Fruit fly (Drosophila melanogaster) whole organism, embryonic: ENCODE data around the gene ghi.
A peak's percentile ranks its signal among the peaks of the same experiment; 100 is the strongest.

Experiments
- Ada2b ChIP-seq: fragments of 200-800 bp; sonication (Bioruptor generic); IDR thresholded peaks from 2 replicates; pipeline ENCODE4 v1.3.6; 2022; ENCODE audit warnings: missing biosample characterization, missing genetic modification characterization
- Aef1 ChIP-seq: fragments of 200-800 bp; sonication (Bioruptor generic); IDR thresholded peaks from 3 replicates; pipeline ENCODE4 v1.3.6; 2022; ENCODE audit warnings: missing biosample characterization, missing genetic modification characterization
- CG10274 ChIP-seq: fragments of 200-800 bp; sonication (Bioruptor generic); optimal IDR thresholded peaks from 3 replicates; lab custom pipeline; 2017; ENCODE audit warnings: missing biosample characterization, mild to moderate bottlenecking, missing genetic modification characterization
- CG12942 ChIP-seq: fragments of 200-800 bp; sonication (Bioruptor generic); optimal IDR thresholded peaks from 3 replicates; lab custom pipeline; 2016; ENCODE audit warnings: missing biosample characterization, missing genetic modification characterization
- CG13424 ChIP-seq: fragments of 200-800 bp; sonication (Bioruptor generic); optimal IDR thresholded peaks from 2 replicates; lab custom pipeline; 2019; ENCODE audit warnings: missing biosample characterization, mild to moderate bottlenecking, missing genetic modification characterization, moderate library complexity
- CG13775 ChIP-seq: fragments of 200-800 bp; sonication (Bioruptor generic); optimal IDR thresholded peaks from 3 replicates; lab custom pipeline; 2017; ENCODE audit warnings: missing biosample characterization, mild to moderate bottlenecking, missing genetic modification characterization
- CG1602 ChIP-seq: fragments of 200-800 bp; sonication (Bioruptor generic); optimal IDR thresholded peaks from 3 replicates; lab custom pipeline; 2016; ENCODE audit warnings: missing biosample characterization, missing genetic modification characterization
- CG16863 ChIP-seq: fragments of 200-800 bp; sonication (Bioruptor generic); optimal IDR thresholded peaks from 3 replicates; lab custom pipeline; 2016; ENCODE audit warnings: missing biosample characterization, missing genetic modification characterization
- CG17359 ChIP-seq: fragments of 200-800 bp; sonication (Bioruptor generic); optimal IDR thresholded peaks from 3 replicates; lab custom pipeline; 2018; ENCODE audit warnings: missing biosample characterization, mild to moderate bottlenecking, missing genetic modification characterization, moderate library complexity
- CG2678 ChIP-seq: fragments of 200-800 bp; sonication (Bioruptor generic); optimal IDR thresholded peaks from 3 replicates; lab custom pipeline; 2019; ENCODE audit warnings: missing biosample characterization, mild to moderate bottlenecking, missing genetic modification characterization, moderate library complexity
- CG33213 ChIP-seq: fragments of 200-800 bp; sonication (Bioruptor generic); optimal IDR thresholded peaks from 3 replicates; lab custom pipeline; 2016; ENCODE audit warnings: missing biosample characterization, missing genetic modification characterization
- CG4360 ChIP-seq: fragments of 200-800 bp; sonication (Bioruptor generic); IDR thresholded peaks from 2 replicates; pipeline ENCODE4 v1.3.6; 2022; ENCODE audit warnings: missing biosample characterization, missing genetic modification characterization
- CG7745 ChIP-seq: fragments of 200-800 bp; sonication (Bioruptor generic); optimal IDR thresholded peaks from 2 replicates; lab custom pipeline; 2018; ENCODE audit warnings: missing biosample characterization, mild to moderate bottlenecking, missing genetic modification characterization, moderate library complexity
- CG7786 ChIP-seq: fragments of 200-800 bp; sonication (Bioruptor generic); optimal IDR thresholded peaks from 2 replicates; lab custom pipeline; 2016; ENCODE audit warnings: missing biosample characterization, missing genetic modification characterization
- CG8924 ChIP-seq: fragments of 200-800 bp; optimal IDR thresholded peaks from 3 replicates; lab custom pipeline; 2019; ENCODE audit warnings: missing biosample characterization, mild to moderate bottlenecking, missing genetic modification characterization, moderate library complexity
- CG9437 ChIP-seq: fragments of 200-800 bp; sonication (Bioruptor generic); optimal IDR thresholded peaks from 2 replicates; lab custom pipeline; 2018; ENCODE audit warnings: missing biosample characterization, mild to moderate bottlenecking, missing genetic modification characterization
- CG9727 ChIP-seq: fragments of 200-800 bp; sonication (Bioruptor generic); optimal IDR thresholded peaks from 3 replicates; lab custom pipeline; 2017; ENCODE audit warnings: missing biosample characterization, mild to moderate bottlenecking, missing genetic modification characterization
- CG9876 ChIP-seq: fragments of 200-800 bp; sonication (Bioruptor generic); optimal IDR thresholded peaks from 2 replicates; lab custom pipeline; 2016; ENCODE audit warnings: missing biosample characterization, missing genetic modification characterization
- Dll ChIP-seq: fragments of 200-800 bp; sonication (Bioruptor generic); IDR thresholded peaks from 4 replicates; pipeline ENCODE4 v1.3.6; 2022; ENCODE audit warnings: missing biosample characterization, missing genetic modification characterization; ENCODE audit not compliant: partially characterized antibody
- Doc3 ChIP-seq: fragments of 200-800 bp; sonication (Bioruptor generic); IDR thresholded peaks from 3 replicates; pipeline ENCODE4 v1.3.6; 2022; ENCODE audit warnings: missing biosample characterization, missing genetic modification characterization; ENCODE audit not compliant: partially characterized antibody
- E2f1 ChIP-seq: fragments of 200-800 bp; sonication (Bioruptor generic); IDR thresholded peaks from 2 replicates; pipeline ENCODE4 v1.3.6; 2022; ENCODE audit warnings: missing biosample characterization, missing genetic modification characterization
- HLH54F ChIP-seq: fragments of 200-800 bp; sonication (Bioruptor generic); optimal IDR thresholded peaks from 3 replicates; lab custom pipeline; 2016; ENCODE audit warnings: missing biosample characterization, missing genetic modification characterization
- Hmr ChIP-seq: fragments of 200-800 bp; sonication (Bioruptor generic); optimal IDR thresholded peaks from 3 replicates; lab custom pipeline; 2017; ENCODE audit warnings: mild to moderate bottlenecking, missing biosample characterization, missing genetic modification reagents, missing genetic modification characterization
- Hr51 ChIP-seq, 2 experiments: fragments of 200-800 bp; sonication (Bioruptor generic); optimal IDR thresholded peaks; 2 replicates in 1 of 2; 3 replicates in 1 of 2; lab custom pipeline; 2016 to 2018; ENCODE audit warnings: missing biosample characterization in 2 of 2, missing genetic modification characterization in 2 of 2, mild to moderate bottlenecking in 1 of 2, moderate library complexity in 1 of 2
- NFAT ChIP-seq: fragments of 200-800 bp; sonication (Bioruptor generic); IDR thresholded peaks from 2 replicates; pipeline ENCODE4 v1.3.6; 2022; ENCODE audit warnings: missing biosample characterization, missing genetic modification characterization
- Pdp1 ChIP-seq, 2 experiments: fragments of 200-800 bp; sonication (Bioruptor generic); optimal IDR thresholded peaks; 3 replicates each; lab custom pipeline; 2016; ENCODE audit warnings: missing biosample characterization in 2 of 2, missing genetic modification characterization in 2 of 2, mild to moderate bottlenecking in 1 of 2, moderate library complexity in 1 of 2
- Rfx ChIP-seq: fragments of 200-800 bp; sonication (Bioruptor generic); IDR thresholded peaks from 2 replicates; pipeline ENCODE4 v1.3.6; 2022; ENCODE audit warnings: missing biosample characterization, missing genetic modification characterization
- Sin3A ChIP-seq: fragments of >200 bp; optimal IDR thresholded peaks from 2 replicates; lab custom pipeline; 2018
- Sox102F ChIP-seq: fragments of 200-800 bp; sonication (Bioruptor generic); optimal IDR thresholded peaks from 2 replicates; lab custom pipeline; 2018; ENCODE audit warnings: missing biosample characterization, mild to moderate bottlenecking, missing genetic modification characterization, moderate library complexity
- Stat92E ChIP-seq, 3 experiments: fragments of >200 bp in 2 of 3; fragments of 200-800 bp in 1 of 3; sonication (Bioruptor generic) in 1 of 3; optimal IDR thresholded peaks; 2 replicates each; lab custom pipeline; 2017 to 2019; ENCODE audit warnings: missing biosample characterization in 3 of 3, missing genetic modification characterization in 3 of 3, mild to moderate bottlenecking in 1 of 3, moderate library complexity in 1 of 3
- bbx ChIP-seq: fragments of 200-800 bp; sonication (Bioruptor generic); IDR thresholded peaks from 2 replicates; pipeline ENCODE4 v1.3.6; 2022; ENCODE audit warnings: missing biosample characterization, missing genetic modification characterization; ENCODE audit not compliant: partially characterized antibody
- crp ChIP-seq, 2 experiments: fragments of 200-800 bp; sonication (Bioruptor generic); optimal IDR thresholded peaks; 2 replicates in 1 of 2; 3 replicates in 1 of 2; lab custom pipeline; 2017; ENCODE audit warnings: missing biosample characterization in 2 of 2, missing genetic modification characterization in 2 of 2, mild to moderate bottlenecking in 1 of 2, moderate library complexity in 1 of 2
- dati ChIP-seq: fragments of 200-800 bp; sonication (Bioruptor generic); IDR thresholded peaks from 2 replicates; pipeline ENCODE4 v1.3.6; 2022; ENCODE audit warnings: missing biosample characterization, missing genetic modification characterization
- dmrt11E ChIP-seq: fragments of 200-800 bp; sonication (Bioruptor generic); optimal IDR thresholded peaks from 3 replicates; lab custom pipeline; 2018; ENCODE audit warnings: missing biosample characterization, mild to moderate bottlenecking, missing genetic modification characterization, moderate library complexity
- fd64A ChIP-seq: fragments of 200-800 bp; sonication (Bioruptor generic); optimal IDR thresholded peaks from 3 replicates; lab custom pipeline; 2018; ENCODE audit warnings: missing biosample characterization, mild to moderate bottlenecking, missing genetic modification characterization
- fru ChIP-seq: fragments of >200 bp; optimal IDR thresholded peaks from 2 replicates; lab custom pipeline; 2017
- gfzf ChIP-seq: fragments of 200-800 bp; sonication (Bioruptor generic); optimal IDR thresholded peaks from 2 replicates; lab custom pipeline; 2016; ENCODE audit warnings: missing biosample characterization, mild to moderate bottlenecking, missing genetic modification characterization, moderate library complexity
- hb ChIP-seq: fragments of 200-800 bp; sonication (Bioruptor generic); IDR thresholded peaks from 3 replicates; pipeline ENCODE4 v1.3.6; 2022; ENCODE audit warnings: missing biosample characterization, missing genetic modification characterization; ENCODE audit not compliant: partially characterized antibody
- inv ChIP-seq: fragments of 200-800 bp; sonication (Bioruptor generic); IDR thresholded peaks from 2 replicates; pipeline ENCODE4 v1.3.6; 2022; ENCODE audit warnings: missing biosample characterization, missing genetic modification characterization; ENCODE audit not compliant: partially characterized antibody
- klu ChIP-seq: fragments of 200-800 bp; sonication (Bioruptor generic); IDR thresholded peaks from 2 replicates; pipeline ENCODE4 v1.3.6; 2022; ENCODE audit warnings: missing biosample characterization, missing genetic modification characterization
- knrl ChIP-seq: fragments of 200-800 bp; sonication (Bioruptor generic); IDR thresholded peaks from 3 replicates; pipeline ENCODE4 v1.3.6; 2022; ENCODE audit warnings: missing biosample characterization, missing genetic modification characterization; ENCODE audit not compliant: partially characterized antibody
- lab ChIP-seq: fragments of 200-800 bp; sonication (Bioruptor generic); optimal IDR thresholded peaks from 3 replicates; lab custom pipeline; 2017; ENCODE audit warnings: missing biosample characterization, missing genetic modification characterization, mild to moderate bottlenecking, moderate library complexity, missing genetic modification reagents
- lilli ChIP-seq: fragments of 200-800 bp; sonication (Bioruptor generic); optimal IDR thresholded peaks from 3 replicates; lab custom pipeline; 2016; ENCODE audit warnings: missing biosample characterization, missing genetic modification characterization
- mam ChIP-seq: fragments of 200-800 bp; sonication (Bioruptor generic); optimal IDR thresholded peaks from 3 replicates; lab custom pipeline; 2016; ENCODE audit warnings: missing biosample characterization, missing genetic modification characterization
- nmo ChIP-seq: fragments of 200-800 bp; sonication (Bioruptor generic); optimal IDR thresholded peaks from 2 replicates; lab custom pipeline; 2018; ENCODE audit warnings: missing biosample characterization, mild to moderate bottlenecking, missing genetic modification characterization, moderate library complexity
- pita ChIP-seq: fragments of 200-800 bp; sonication (Bioruptor generic); optimal IDR thresholded peaks from 2 replicates; lab custom pipeline; 2017; ENCODE audit warnings: missing biosample characterization, mild to moderate bottlenecking, missing genetic modification characterization
- schlank ChIP-seq: fragments of 200-800 bp; sonication (Bioruptor generic); optimal IDR thresholded peaks from 2 replicates; lab custom pipeline; 2018; ENCODE audit warnings: missing biosample characterization, mild to moderate bottlenecking, missing genetic modification characterization
- stc ChIP-seq: fragments of 200-800 bp; sonication (Bioruptor generic); IDR thresholded peaks from 2 replicates; pipeline ENCODE4 v1.3.6; 2022; ENCODE audit warnings: missing biosample characterization, missing genetic modification characterization
- tll ChIP-seq, 2 experiments: fragments of 200-800 bp in 1 of 2; fragments of >200 bp in 1 of 2; sonication (Bioruptor generic) in 1 of 2; optimal IDR thresholded peaks; 2 replicates each; lab custom pipeline; 2017 to 2019; ENCODE audit warnings: missing biosample characterization in 2 of 2, missing genetic modification characterization in 2 of 2, mild to moderate bottlenecking in 1 of 2, moderate library complexity in 1 of 2
- wor ChIP-seq: fragments of 200-800 bp; sonication (Bioruptor generic); IDR thresholded peaks from 2 replicates; pipeline ENCODE4 v1.3.6; 2022; ENCODE audit warnings: missing biosample characterization, missing genetic modification characterization

Gene ghi

dm6 chr3L:9435315-9435714 is 16.4 kb upstream of the ghi start, which contains the start of gene CG42526 (continued):
- TF ChIP-seq mam (GFP tag; lab: Kevin White, UChicago): no peak
- peak; percentile 44 for TF ChIP-seq gfzf (GFP tag; lab: Kevin White, UChicago)
- peak; percentile 16 for TF ChIP-seq CG1602 (GFP tag; lab: Kevin White, UChicago)
- TF ChIP-seq CG9727 (GFP tag; lab: Kevin White, UChicago): peak; percentile 17
- TF ChIP-seq Ada2b (GFP tag; lab: Robert Waterston, UW): no peak
- TF ChIP-seq pita (GFP tag; lab: Kevin White, UChicago): no peak
- TF ChIP-seq CG12942: peak; percentile 27
- peak; percentile 30 for TF ChIP-seq CG7786 (GFP tag; lab: Kevin White, UChicago)
- TF ChIP-seq fru (lab: Kevin White, UChicago): no peak
- no peak for TF ChIP-seq dati (GFP tag; lab: Robert Waterston, UW)
- TF ChIP-seq bbx: peak; percentile 53; the same call in 1 of the 2 replicates
- no peak for TF ChIP-seq Stat92E (GFP tag; optimal IDR thresholded peaks at IDR 0.05; lab: Kevin White, UChicago)
- peak; percentile 52 for TF ChIP-seq HLH54F (GFP tag; lab: Kevin White, UChicago)
- TF ChIP-seq klu (GFP tag; lab: Robert Waterston, UW): no peak
- TF ChIP-seq Sin3A: peak; percentile 25
- TF ChIP-seq CG8924 (tag; lab: Kevin White, UChicago): peak; percentile 21
- TF ChIP-seq crp (GFP tag; optimal IDR thresholded peaks at IDR 0.05; lab: Kevin White, UChicago): peak; percentile 56 to 90
- peak; percentile 12 for TF ChIP-seq CG33213 (GFP tag; lab: Kevin White, UChicago)
- no peak for TF ChIP-seq CG7745
- peak; percentile 82 for TF ChIP-seq lilli (GFP tag; lab: Kevin White, UChicago)
- TF ChIP-seq Hr51 (GFP tag; optimal IDR thresholded peaks at IDR 0.05; lab: Kevin White, UChicago): peak; percentile 28 to 50
- TF ChIP-seq CG17359: no peak
- peak; percentile 3 for TF ChIP-seq CG13424
- peak; percentile 6 to 58 for TF ChIP-seq Pdp1 (GFP tag; optimal IDR thresholded peaks at IDR 0.05; lab: Kevin White, UChicago)
- TF ChIP-seq NFAT (GFP tag; lab: Robert Waterston, UW): peak; percentile 22; the same call in 1 of the 2 replicates
- peak; percentile 61 for TF ChIP-seq Doc3 (GFP tag; lab: Robert Waterston, UW)
- TF ChIP-seq CG9437 (GFP tag; lab: Kevin White, UChicago): peak; percentile 64
- TF ChIP-seq CG4360 (GFP tag; lab: Robert Waterston, UW): no peak
- TF ChIP-seq tll (GFP tag; optimal IDR thresholded peaks at IDR 0.05; lab: Kevin White, UChicago): no peak
- TF ChIP-seq hb (GFP tag; lab: Robert Waterston, UW): 0 out of 3 replicates have a peak, but pooled peaks have one; percentile 31
- no peak for TF ChIP-seq wor (GFP tag; lab: Robert Waterston, UW)
- TF ChIP-seq CG13775 (GFP tag; lab: Kevin White, UChicago): peak; percentile 1
- TF ChIP-seq CG16863 (GFP tag; lab: Kevin White, UChicago): peak; percentile 34
- no peak for TF ChIP-seq CG9876 (GFP tag; lab: Kevin White, UChicago)
- no peak for TF ChIP-seq Aef1 (GFP tag; lab: Robert Waterston, UW)
- peak; percentile 45; the same call in 1 of the 2 replicates for TF ChIP-seq inv (GFP tag; lab: Robert Waterston, UW)
- TF ChIP-seq CG2678 (tag; lab: Kevin White, UChicago): no peak
- TF ChIP-seq Sox102F: peak; percentile 30
- TF ChIP-seq lab (GFP tag; lab: Kevin White, UChicago): peak; percentile 55
- TF ChIP-seq CG10274 (GFP tag; lab: Kevin White, UChicago): no peak
- TF ChIP-seq knrl (GFP tag; lab: Robert Waterston, UW): peak; percentile 7; the same call in 1 of the 3 replicates
- peak; percentile 68 for TF ChIP-seq Dll (GFP tag; lab: Robert Waterston, UW)
- no peak for TF ChIP-seq stc (GFP tag; lab: Robert Waterston, UW)
- no peak for TF ChIP-seq E2f1 (GFP tag; lab: Robert Waterston, UW)
- peak; percentile 70 for TF ChIP-seq Rfx (GFP tag; lab: Robert Waterston, UW)
- no peak for TF ChIP-seq schlank (tag; lab: Kevin White, UChicago)
- no peak for TF ChIP-seq dmrt11E
- TF ChIP-seq fd64A (GFP tag; lab: Kevin White, UChicago): no peak
- peak; percentile 62 for TF ChIP-seq Hmr (GFP tag; lab: Kevin White, UChicago)
- peak; percentile 34 for TF ChIP-seq nmo (GFP tag; lab: Kevin White, UChicago)
